Fruit fly (Drosophila melanogaster) ovary, adult (tissue): ENCODE results near the gene Tap42.
A peak's percentile ranks its signal among the peaks of the same experiment; 100 is the strongest.

Source experiments
- CG17801 ChIP-seq: fragments of 200-800 bp; optimal IDR thresholded peaks from 2 replicates; lab custom pipeline; 2019; ENCODE audit warnings: missing biosample characterization, mild to moderate bottlenecking, missing genetic modification characterization, moderate library complexity; ENCODE audit not compliant: partially characterized antibody

Gene Tap42

DNA sequence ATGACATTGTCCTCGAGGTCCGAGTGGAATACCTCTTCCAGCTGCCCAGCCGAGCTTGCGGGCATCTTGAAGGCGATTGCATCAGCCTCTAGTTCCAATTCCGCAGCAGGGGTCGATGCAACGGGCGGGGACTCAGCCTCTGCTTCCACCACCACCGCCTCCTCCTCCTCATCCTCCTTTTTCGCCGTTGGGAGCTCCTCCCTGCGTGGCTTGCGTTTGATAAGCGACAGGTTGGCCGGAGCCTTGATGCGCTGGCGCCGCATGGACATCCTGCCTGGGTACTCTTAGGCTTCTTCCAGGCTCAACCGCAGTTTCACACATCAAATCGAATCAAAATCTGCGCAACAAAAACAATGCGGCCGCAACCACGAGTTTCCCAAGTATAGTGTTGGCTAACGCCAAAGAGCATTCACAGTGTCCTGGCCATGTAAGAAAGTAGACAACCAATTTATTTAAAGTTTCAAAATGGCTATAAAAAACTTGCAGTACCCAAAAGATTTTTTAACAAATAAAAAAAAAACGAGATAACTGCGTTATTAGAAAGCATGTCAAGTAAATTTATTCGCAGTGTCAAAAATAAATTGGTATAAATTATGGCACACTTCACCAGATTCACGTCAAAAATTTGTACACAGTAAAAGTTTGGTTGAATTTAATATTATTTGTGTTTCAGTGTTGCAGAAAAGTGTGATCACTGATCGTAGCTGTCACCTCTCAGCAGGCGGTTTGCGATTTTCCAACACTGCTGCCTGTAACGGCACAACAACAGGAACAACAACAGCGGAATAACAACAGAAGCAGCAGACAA lies 6.2 kb downstream of the Tap42 start, which contains the start of the genes Bdp1 and CG6565:
TSS of gene Bdp1 (minus strand) at position 456 of the 808 bp plus-strand sequence.
TSS of gene CG6565 (plus strand) at position 585 of the 808 bp plus-strand sequence.
- TF ChIP-seq CG17801 (GFP tag; lab: Kevin White, UChicago) = peak; percentile 88

DNA sequence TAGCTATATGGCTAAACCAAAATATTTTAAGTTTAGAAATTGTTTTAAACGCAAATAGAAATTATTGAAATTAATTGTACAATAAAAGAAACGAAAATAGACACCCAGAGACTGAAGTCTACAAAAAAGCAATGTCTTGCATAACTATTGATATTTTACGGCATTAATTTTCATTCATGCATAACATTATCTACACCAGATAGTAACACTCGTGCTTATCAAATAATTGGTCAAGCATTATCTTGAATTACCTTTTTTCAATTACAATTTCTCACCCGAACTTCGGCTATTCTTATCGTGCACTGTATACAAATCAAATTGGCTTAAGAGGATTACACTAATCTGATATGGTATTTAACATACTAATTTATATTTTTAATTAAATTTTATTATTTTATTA lies 8.7 kb downstream of the Tap42 start:
- no peak for TF ChIP-seq CG17801 (GFP tag; lab: Kevin White, UChicago)

DNA sequence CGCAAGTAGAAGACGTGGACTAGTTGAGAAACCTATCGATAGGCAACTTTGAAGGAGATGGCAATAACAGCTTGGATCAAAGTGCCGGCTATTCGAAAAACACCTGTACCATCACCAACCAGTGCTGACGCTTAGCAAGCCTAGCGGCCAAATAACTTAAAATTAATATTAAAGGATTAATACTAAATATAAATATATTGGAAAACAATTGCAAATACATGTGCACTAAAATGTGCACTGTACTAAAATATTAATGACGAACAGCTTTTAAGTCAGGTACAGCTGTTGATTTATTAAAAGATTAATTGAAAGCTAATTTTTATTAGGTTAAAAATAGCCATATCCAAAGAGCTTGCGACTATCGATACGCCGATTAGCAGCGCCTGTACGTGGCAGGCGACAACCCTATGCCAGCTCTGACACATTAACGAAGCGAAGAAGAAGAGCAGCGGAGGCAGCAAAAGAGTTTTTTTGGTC lies 11.1 kb downstream of the Tap42 start, which contains the start of the genes CG9302 and beta'COP:
TSS of gene CG9302 (minus strand) at position 51 of the 477 bp plus-strand sequence.
TSS of gene beta'COP (plus strand) at position 415 of the 477 bp plus-strand sequence.
- TF ChIP-seq CG17801 (GFP tag; lab: Kevin White, UChicago) = peak; percentile 81

DNA sequence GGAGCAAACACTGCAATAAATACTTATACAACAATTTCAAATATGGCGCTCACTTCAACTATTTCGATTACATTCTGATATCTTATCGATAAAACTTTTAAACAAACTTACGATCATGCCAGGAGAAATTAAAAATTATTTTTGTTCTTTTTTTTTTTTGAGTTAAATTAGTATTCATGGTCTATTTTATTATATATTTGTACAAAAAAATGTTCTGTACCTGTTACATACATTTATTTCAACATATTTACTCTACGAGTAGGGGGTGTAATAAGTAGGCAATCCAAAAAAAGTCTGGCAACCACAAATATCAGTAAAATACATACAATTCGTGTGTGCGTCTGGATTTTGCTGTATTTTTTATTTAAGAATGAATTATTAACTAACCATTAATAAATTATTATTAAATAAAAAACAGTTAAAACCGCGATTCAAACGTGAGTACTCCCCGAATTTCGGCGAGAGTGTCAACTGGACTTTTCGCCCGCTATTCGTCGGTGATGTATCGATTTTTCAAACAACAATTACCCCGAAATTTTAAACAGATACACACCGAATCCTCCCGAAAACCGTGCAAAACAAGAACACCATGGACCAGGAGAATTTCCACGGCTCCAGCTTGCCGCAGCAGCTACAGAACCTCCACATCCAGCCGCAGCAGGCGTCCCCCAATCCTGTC lies 15.1 kb downstream of the Tap42 start, which contains the start of gene loqs:
TSS of gene loqs (plus strand) at position 302 of the 679 bp plus-strand sequence.
- TF ChIP-seq CG17801 (GFP tag; lab: Kevin White, UChicago) = peak; percentile 29

DNA sequence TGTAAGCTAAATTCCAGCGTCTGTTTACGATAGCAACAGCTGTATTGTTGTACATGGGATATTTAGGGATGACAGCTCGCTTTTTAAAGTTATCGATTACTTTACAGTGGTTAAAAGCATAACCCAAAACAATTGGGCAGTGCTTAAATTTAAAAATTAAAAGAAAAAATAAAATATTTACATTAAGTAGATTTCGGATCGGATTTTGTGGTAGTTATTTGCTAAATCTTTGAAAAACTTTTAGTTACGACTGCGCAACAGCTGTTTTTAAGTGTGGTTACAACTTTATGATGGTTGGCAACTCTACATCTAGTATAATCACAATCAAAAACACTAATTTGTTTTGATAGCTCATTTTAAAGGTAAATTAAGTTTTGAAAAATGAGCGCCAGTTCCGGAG lies 19.8 kb downstream of the Tap42 start, which contains the start of the genes Ing5 and CG7099:
TSS of gene Ing5 (minus strand) at position 58 of the 400 bp plus-strand sequence.
TSS of gene CG7099 (plus strand) at position 317 of the 400 bp plus-strand sequence.
- TF ChIP-seq CG17801 (GFP tag; lab: Kevin White, UChicago) = peak; percentile 99

DNA sequence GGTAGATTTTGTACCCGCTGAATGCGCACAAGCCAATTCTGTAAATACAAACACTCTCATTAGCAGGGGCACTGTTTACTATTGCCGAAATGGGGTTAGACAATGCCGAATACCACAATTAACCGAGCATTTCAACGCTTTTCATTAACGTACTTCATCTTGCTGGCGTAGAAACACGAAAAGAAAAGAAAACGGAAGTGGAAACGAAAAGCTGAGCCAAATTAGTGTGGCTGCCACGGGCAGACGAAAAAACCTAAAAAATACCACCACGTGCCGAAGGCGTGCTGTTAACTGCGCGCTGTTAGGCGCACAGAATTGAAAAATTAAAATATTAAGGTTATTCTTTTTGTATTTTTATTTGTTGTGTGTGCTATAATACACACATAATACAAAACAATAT lies 27.5 kb downstream of the Tap42 start, which contains the start of gene RpL24:
TSS of gene RpL24 (minus strand) at position 229 of the 400 bp plus-strand sequence.
- TF ChIP-seq CG17801 (GFP tag; lab: Kevin White, UChicago) = peak; percentile 98

DNA sequence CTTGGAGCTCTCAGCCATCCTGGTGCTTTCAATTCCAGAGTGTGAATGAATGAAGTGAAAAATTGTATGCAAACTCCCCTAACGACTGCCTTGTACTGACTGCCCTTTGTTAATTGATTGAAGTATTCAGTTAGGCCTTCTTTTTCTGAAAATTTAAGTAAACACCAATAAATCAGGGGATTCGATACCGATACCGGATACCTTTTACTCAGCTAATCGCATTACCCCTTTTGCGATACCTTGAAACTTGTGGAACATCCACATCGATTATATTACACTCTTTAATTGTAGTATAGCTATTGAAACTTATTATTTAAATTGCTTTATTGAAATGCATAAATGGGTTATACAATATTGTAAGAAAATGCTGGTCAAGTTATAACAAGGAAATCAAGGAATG lies 28.7 kb downstream of the Tap42 start, which contains the start of gene CG16957:
TSS of gene CG16957 (minus strand) at position 101 of the 400 bp plus-strand sequence.
- TF ChIP-seq CG17801 (GFP tag; lab: Kevin White, UChicago) = no peak

DNA sequence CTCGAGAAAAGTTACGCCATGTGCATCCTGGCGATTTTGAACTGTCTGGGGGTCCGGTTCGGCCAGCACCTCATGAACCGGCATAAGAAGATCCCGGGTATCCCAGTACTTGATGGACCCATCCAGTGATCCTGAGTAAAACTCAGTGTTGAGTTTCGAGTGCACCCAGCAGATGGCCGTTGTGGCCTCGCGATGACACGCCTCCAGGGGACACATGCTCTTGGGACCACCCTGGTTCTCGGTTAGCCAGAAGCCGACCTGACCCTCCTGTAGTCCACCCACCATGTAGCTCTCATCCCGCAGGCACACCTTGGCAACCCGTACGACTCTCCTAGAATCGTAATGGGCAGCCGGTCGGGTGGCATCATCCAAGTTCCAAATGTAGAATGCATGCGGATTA lies 30.0 kb downstream of the Tap42 start:
- TF ChIP-seq CG17801 (GFP tag; lab: Kevin White, UChicago) = no peak

DNA sequence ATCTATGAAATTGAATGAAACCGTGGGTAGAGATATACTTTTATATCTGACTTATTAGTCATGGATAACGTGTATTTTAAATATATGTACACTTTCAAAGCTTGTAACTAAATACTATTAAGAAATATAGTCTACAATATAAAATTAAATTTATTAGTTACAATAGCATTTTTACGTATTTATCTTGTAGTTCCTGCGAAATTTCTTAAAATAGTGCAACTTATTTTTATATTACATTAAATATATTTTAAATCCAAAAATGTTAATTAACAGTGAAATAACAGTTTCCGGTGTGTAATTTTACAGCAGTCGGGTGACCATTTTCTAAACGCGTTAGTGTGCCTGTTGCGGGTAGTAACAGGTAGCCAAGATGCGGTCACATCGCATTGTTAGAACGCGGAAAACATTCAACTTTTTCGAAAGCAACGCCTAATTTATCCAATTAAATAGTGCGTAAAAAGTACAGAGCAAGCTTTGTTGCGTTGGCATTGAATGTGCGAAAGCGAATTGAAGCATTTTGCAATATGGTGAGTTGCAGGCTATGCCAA lies 31.3 kb downstream of the Tap42 start, which contains the start of the genes CG10859 and CG7110:
TSS of gene CG10859 (minus strand) at position 51 of the 548 bp plus-strand sequence.
TSS of gene CG7110 (plus strand) at position 378 of the 548 bp plus-strand sequence.
- peak; percentile 89 for TF ChIP-seq CG17801 (GFP tag; lab: Kevin White, UChicago)

DNA sequence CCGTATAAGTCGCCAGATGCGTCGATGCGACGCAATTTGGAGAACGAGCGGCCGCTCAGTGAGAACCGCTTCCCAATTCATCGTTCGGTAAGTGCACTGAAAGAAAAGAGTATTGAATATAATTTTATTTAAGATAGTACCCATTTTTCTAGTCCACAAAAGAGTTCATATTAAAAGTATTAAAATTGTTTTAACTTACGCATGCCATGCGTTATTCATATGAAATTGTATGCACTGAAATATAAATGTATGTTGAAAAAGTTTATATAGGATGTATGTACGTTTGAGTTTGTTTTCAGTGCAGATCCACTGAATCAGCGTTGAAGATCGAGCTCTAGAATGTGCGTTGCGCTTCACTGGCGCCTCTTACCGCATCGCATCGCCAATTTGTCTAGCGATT lies 32.1 kb downstream of the Tap42 start:
- peak; percentile 75 for TF ChIP-seq CG17801 (GFP tag; lab: Kevin White, UChicago)

DNA sequence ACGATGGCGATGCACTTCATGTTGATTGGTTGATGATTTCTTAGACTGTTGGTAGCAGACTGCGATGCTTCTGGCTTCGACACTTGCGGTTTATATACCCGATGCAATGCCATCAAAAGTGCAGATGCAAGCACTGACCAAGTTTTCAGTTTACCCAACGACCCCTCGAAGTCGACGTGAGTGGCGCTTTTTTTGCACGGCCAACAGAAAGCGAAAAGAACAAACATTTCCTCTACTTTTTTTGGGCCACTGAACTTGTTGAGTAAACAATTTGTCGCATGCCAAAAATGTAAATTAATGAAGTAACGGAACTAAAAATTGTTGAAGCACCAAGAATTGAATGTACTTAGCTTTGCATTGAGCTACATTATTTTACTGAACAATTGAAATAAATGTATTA lies 44.1 kb downstream of the Tap42 start, which contains the start of gene Vm34Ca:
TSS of gene Vm34Ca (minus strand) at position 66 of the 400 bp plus-strand sequence.
- peak; percentile 68 for TF ChIP-seq CG17801 (GFP tag; lab: Kevin White, UChicago)

DNA sequence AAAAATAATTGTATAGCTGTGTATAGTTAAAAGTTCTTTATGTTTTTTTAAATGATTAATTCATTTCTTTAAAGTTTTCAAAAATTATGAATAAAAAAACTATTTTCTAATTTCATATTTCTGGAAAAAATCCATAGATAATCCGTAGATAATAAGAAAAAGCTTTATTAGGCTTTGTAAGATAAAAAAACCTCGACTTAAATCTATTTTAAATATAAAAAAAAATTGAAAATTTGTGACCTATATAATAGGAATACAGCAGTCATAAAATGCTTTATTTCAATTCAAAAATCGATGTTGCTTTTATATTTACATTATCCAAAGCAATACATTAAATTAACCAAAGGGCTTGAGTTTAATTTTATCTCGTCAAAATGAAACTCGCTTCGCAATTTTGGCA lies 44.8 kb downstream of the Tap42 start, which contains the start of gene Flad2:
TSS of gene Flad2 (plus strand) at position 301 of the 400 bp plus-strand sequence.
- TF ChIP-seq CG17801 (GFP tag; lab: Kevin White, UChicago) = no peak

DNA sequence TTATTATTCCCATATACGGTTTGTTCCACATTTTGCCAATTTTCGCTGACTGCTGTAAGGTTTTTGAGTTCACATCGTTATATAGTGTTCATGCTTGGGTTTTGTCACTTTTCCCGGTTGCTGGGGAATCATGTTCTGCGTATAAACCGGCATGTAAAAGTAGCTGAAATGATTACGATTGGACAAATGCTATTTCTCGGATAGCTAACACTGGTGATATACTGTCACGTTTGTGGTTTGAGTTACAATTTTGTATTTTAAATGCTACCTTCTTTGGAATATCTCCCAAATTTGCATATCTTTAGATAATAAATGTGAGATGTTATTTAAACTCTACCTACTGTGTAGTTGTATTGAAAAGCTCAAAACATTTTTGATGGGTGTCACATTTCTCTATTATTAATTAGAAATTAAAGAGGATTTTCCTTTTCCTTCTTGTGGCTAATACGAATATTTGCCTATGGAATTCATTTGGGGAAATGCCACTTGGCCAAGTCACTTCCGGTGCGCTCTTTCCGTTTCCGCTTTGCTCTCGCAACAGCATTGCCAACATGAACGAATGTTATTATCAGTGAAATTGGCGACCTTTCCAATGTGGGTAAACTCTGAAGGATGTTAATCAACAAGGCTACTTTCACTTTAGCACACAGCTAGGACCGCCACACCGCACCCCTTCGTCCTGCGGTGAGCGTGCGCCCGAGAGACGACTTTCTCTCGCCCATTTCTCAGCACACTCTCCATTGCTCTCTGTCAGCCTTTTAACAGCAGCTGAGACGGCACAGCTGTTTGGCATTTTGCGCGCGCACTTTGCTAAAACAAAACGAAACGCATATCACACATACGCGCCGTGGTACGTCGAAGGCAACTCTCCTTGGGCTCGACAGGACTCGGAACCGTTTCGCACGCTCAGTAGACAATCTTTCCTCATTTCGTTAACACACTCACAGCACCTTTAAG lies 47.4 kb downstream of the Tap42 start, which contains the start of the genes CG16956, CG42784 and CG43850:
TSS of gene CG16956 (minus strand) at position 51 of the 957 bp plus-strand sequence.
TSS of gene CG42784 (plus strand) at position 907 of the 957 bp plus-strand sequence.
TSS of gene CG43850 (plus strand) at position 907 of the 957 bp plus-strand sequence.
- no peak for TF ChIP-seq CG17801 (GFP tag; lab: Kevin White, UChicago)
